Fruit fly (Drosophila melanogaster) whole organism, embryonic: ENCODE data around the gene Roc1b.

Experiments
- CG32772 ChIP-seq: fragments of 200-800 bp; sonication (Bioruptor generic); IDR thresholded peaks from 2 replicates; pipeline ENCODE4 v1.3.6; 2022; ENCODE audit warnings: missing biosample characterization, missing genetic modification characterization
- GATAe ChIP-seq: fragments of 200-800 bp; sonication (Bioruptor generic); conservative IDR thresholded peaks from 2 replicates; pipeline ENCODE4 v1.3.6; 2022; ENCODE audit warnings: missing biosample characterization, missing genetic modification characterization
- ac ChIP-seq: fragments of 200-800 bp; sonication (Bioruptor generic); optimal IDR thresholded peaks from 3 replicates; lab custom pipeline; 2017; ENCODE audit warnings: missing biosample characterization, mild to moderate bottlenecking, missing genetic modification characterization
- aop ChIP-seq: fragments of 200-800 bp; sonication (Bioruptor generic); IDR thresholded peaks from 2 replicates; pipeline ENCODE4 v1.3.6; 2022; ENCODE audit warnings: missing biosample characterization, missing genetic modification characterization
- dimm ChIP-seq: fragments of 200-800 bp; sonication (Bioruptor generic); IDR thresholded peaks from 2 replicates; pipeline ENCODE4 v1.3.6; 2022; ENCODE audit warnings: missing biosample characterization, missing genetic modification characterization
- tgo ChIP-seq: fragments of 200-800 bp; sonication (Bioruptor generic); IDR thresholded peaks from 3 replicates; pipeline ENCODE4 v1.3.6; 2022; ENCODE audit warnings: missing biosample characterization, missing genetic modification characterization
- zfh1 ChIP-seq: fragments of 200-800 bp; sonication (Bioruptor generic); IDR thresholded peaks from 3 replicates; pipeline ENCODE4 v1.3.6; 2022; ENCODE audit warnings: missing biosample characterization, missing genetic modification characterization

dm6 chr3L:321495-321894, 36.3 kb upstream of the Roc1b start:
- no peak for TF ChIP-seq zfh1 (GFP tag; lab: Robert Waterston, UW)
- TF ChIP-seq aop (GFP tag; lab: Robert Waterston, UW) = no peak
- no peak for TF ChIP-seq GATAe (GFP tag; lab: Robert Waterston, UW)
- no peak for TF ChIP-seq dimm (GFP tag; lab: Robert Waterston, UW)
- peak; percentile 41 for TF ChIP-seq ac
- TF ChIP-seq CG32772 = no peak
- TF ChIP-seq tgo (GFP tag; lab: Robert Waterston, UW) = no peak
